Worm (Caenorhabditis elegans) whole organism, late embryonic: Measurements from ENCODE around the gene cwp-3.

Experiments
- ahr-1 ChIP-seq: sonication (generic microtip); optimal IDR thresholded peaks from 2 replicates; lab custom pipeline; 2016; ENCODE audit warnings: missing genetic modification characterization, missing compliant biosample characterization
- ama-1 ChIP-seq: fragments of 150-350 bp; optimal IDR thresholded peaks from 2 replicates; lab custom pipeline; 2014
- ceh-31 ChIP-seq: sonication (generic microtip); optimal IDR thresholded peaks from 2 replicates; lab custom pipeline; 2016; ENCODE audit warnings: missing genetic modification characterization, missing compliant biosample characterization
- ceh-34 ChIP-seq: sonication (generic microtip); optimal IDR thresholded peaks from 2 replicates; lab custom pipeline; 2016; ENCODE audit warnings: mild to moderate bottlenecking, missing genetic modification characterization, missing compliant biosample characterization
- ceh-6 ChIP-seq: fragments of 200-800 bp; sonication (Bioruptor generic); optimal IDR thresholded peaks from 2 replicates; lab custom pipeline; 2018; ENCODE audit warnings: mild to moderate bottlenecking, missing genetic modification characterization, missing compliant biosample characterization
- nhr-11 ChIP-seq: fragments of 150-350 bp; optimal IDR thresholded peaks from 2 replicates; lab custom pipeline; 2014; ENCODE audit warnings: missing biosample characterization, missing genetic modification characterization
- nhr-232 ChIP-seq: sonication (generic microtip); optimal IDR thresholded peaks from 2 replicates; lab custom pipeline; 2016; ENCODE audit warnings: missing genetic modification characterization, missing compliant biosample characterization
- pha-2 ChIP-seq: sonication (generic microtip); optimal IDR thresholded peaks from 2 replicates; lab custom pipeline; 2017; ENCODE audit warnings: mild to moderate bottlenecking, missing genetic modification characterization, missing compliant biosample characterization
- pqm-1 ChIP-seq: sonication (generic microtip); optimal IDR thresholded peaks from 2 replicates; lab custom pipeline; 2016; ENCODE audit warnings: missing genetic modification characterization, missing compliant biosample characterization
- unc-55 ChIP-seq: sonication (generic microtip); optimal IDR thresholded peaks from 2 replicates; lab custom pipeline; 2017; ENCODE audit warnings: missing biosample characterization, missing genetic modification reagents, missing genetic modification characterization

DNA sequence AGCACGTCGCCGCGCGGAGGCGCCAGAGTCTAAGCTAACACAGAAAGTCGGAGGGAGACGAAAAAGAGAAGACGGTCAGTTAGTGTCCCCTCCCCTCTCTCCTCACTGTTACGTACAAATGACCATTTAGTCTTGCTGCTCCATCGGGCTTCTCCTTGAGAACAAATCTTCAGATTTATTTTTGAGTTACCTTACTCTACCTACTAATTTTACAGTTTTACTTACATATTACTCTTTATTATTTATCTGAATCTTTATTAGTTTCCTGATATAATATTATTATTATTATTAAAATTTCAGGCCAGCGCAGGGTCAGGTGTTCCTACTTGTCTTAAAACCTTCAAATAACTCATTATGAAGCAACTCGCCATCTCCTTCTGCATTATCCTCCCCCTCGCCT lies 41.8 kb upstream of the cwp-3 start, which contains the start of gene R02F11.1:
- TF ChIP-seq ceh-31 (tag; lab: Kevin White, UChicago) (no peak), nhr-232 (tag; lab: Kevin White, UChicago) (no peak), ceh-6 (GFP tag; lab: Kevin White, UChicago) (no peak), pqm-1 (tag; lab: Kevin White, UChicago) (no peak), unc-55 (GFP tag; lab: Kevin White, UChicago) (no peak), pha-2 (no peak), nhr-11 (tag; lab: Kevin White, UChicago) (no peak), ceh-34 (tag; lab: Kevin White, UChicago) (no peak), ama-1 (lab: Kevin White, UChicago) (no peak), ahr-1 (no peak)
